Worm (Caenorhabditis elegans) whole organism, young adult: ENCODE measurements around the gene rmd-1.

Source experiments
- B0336.3 ChIP-seq: fragments of 200-800 bp; sonication (Bioruptor generic); IDR thresholded peaks from 2 replicates; pipeline ENCODE4 v1.3.6; 2022; ENCODE audit warnings: missing genetic modification characterization, missing compliant biosample characterization
- D2030.7 ChIP-seq: fragments of 200-800 bp; sonication (Bioruptor generic); IDR thresholded peaks from 2 replicates; pipeline ENCODE4 v1.3.6; 2022; ENCODE audit warnings: missing genetic modification reagents, missing genetic modification characterization, missing compliant biosample characterization
- F22D6.2 ChIP-seq: sonication (generic microtip); optimal IDR thresholded peaks from 2 replicates; lab custom pipeline; 2016; ENCODE audit warnings: mild to moderate bottlenecking, missing genetic modification characterization, missing compliant biosample characterization
- F49E8.2 ChIP-seq: sonication (generic microtip); optimal IDR thresholded peaks from 3 replicates; lab custom pipeline; 2017; ENCODE audit warnings: missing genetic modification characterization, mild to moderate bottlenecking, missing compliant biosample characterization, antibody characterized with exemption, moderate library complexity; ENCODE audit not compliant: insufficient read depth
- K12H6.12 ChIP-seq: fragments of 200-800 bp; sonication (Bioruptor generic); optimal IDR thresholded peaks from 2 replicates; lab custom pipeline; 2018; ENCODE audit warnings: mild to moderate bottlenecking, missing genetic modification characterization, missing compliant biosample characterization
- T26A5.8 ChIP-seq: sonication (generic microtip); optimal IDR thresholded peaks from 2 replicates; lab custom pipeline; 2016; ENCODE audit warnings: missing genetic modification characterization, missing compliant biosample characterization
- Y67H2A.10 ChIP-seq: fragments of 200-800 bp; sonication (Bioruptor generic); conservative IDR thresholded peaks from 2 replicates; pipeline ENCODE4 v1.3.6; 2022; ENCODE audit warnings: missing genetic modification reagents, missing genetic modification characterization, missing compliant biosample characterization
- Y79H2A.3 ChIP-seq: fragments of 200-800 bp; sonication (Bioruptor generic); conservative IDR thresholded peaks from 2 replicates; pipeline ENCODE4 v1.3.6; 2022; ENCODE audit warnings: missing genetic modification reagents, missing genetic modification characterization, missing compliant biosample characterization
- Y95B8A.8 ChIP-seq: fragments of 200-800 bp; sonication (Bioruptor generic); IDR thresholded peaks from 2 replicates; pipeline ENCODE4 v1.3.6; 2022; ENCODE audit warnings: missing genetic modification reagents, missing genetic modification characterization, missing compliant biosample characterization
- akir-1 ChIP-seq: fragments of 200-800 bp; sonication (Bioruptor generic); optimal IDR thresholded peaks from 2 replicates; lab custom pipeline; 2018; ENCODE audit warnings: mild to moderate bottlenecking, missing genetic modification characterization, moderate library complexity, missing compliant biosample characterization
- ama-1 ChIP-seq, 3 experiments: fragments of 150-350 bp in 1 of 3; sonication (generic microtip) in 2 of 3; optimal IDR thresholded peaks; 2 replicates each; lab custom pipeline; 2014 to 2018; ENCODE audit warnings: missing biosample characterization in 2 of 3, missing genetic modification characterization in 2 of 3, missing genetic modification reagents in 2 of 3
- athp-1 ChIP-seq: sonication (generic microtip); optimal IDR thresholded peaks from 2 replicates; lab custom pipeline; 2017; ENCODE audit warnings: mild to moderate bottlenecking, missing genetic modification characterization, missing compliant biosample characterization
- dox-1 ChIP-seq: fragments of 200-800 bp; sonication (Bioruptor generic); IDR thresholded peaks from 2 replicates; pipeline ENCODE4 v1.3.6; 2022; ENCODE audit warnings: missing genetic modification reagents, missing genetic modification characterization, missing compliant biosample characterization
- dpl-1 ChIP-seq: fragments of 150-350 bp; optimal IDR thresholded peaks from 2 replicates; lab custom pipeline; 2014; ENCODE audit warnings: missing biosample characterization, missing genetic modification reagents, missing genetic modification characterization
- him-1 ChIP-seq: sonication (generic microtip); optimal IDR thresholded peaks from 2 replicates; lab custom pipeline; 2016; ENCODE audit warnings: missing genotype, missing genetic modification reagents, missing genetic modification characterization, missing compliant biosample characterization
- hmg-20 ChIP-seq: fragments of 200-800 bp; sonication (Bioruptor generic); IDR thresholded peaks from 2 replicates; pipeline ENCODE4 v1.3.6; 2022; ENCODE audit warnings: missing genetic modification reagents, missing genetic modification characterization, missing compliant biosample characterization
- hrde-1 ChIP-seq: sonication (generic microtip); optimal IDR thresholded peaks from 2 replicates; lab custom pipeline; 2016; ENCODE audit warnings: missing genetic modification characterization, mild to moderate bottlenecking, missing compliant biosample characterization, moderate library complexity, missing genotype, missing genetic modification reagents, borderline replicate concordance
- hsf-1 ChIP-seq: fragments of 200-800 bp; sonication (Bioruptor generic); IDR thresholded peaks from 2 replicates; pipeline ENCODE4 v1.3.6; 2022; ENCODE audit warnings: missing genetic modification reagents, missing genetic modification characterization, missing compliant biosample characterization
- lag-1 ChIP-seq: fragments of 200-800 bp; sonication (Bioruptor generic); IDR thresholded peaks from 2 replicates; pipeline ENCODE4 v1.3.6; 2022; ENCODE audit warnings: missing genetic modification reagents, missing genetic modification characterization, missing compliant biosample characterization
- let-526 ChIP-seq: fragments of 200-800 bp; sonication (Bioruptor generic); IDR thresholded peaks from 2 replicates; pipeline ENCODE4 v1.3.6; 2022; ENCODE audit warnings: missing genetic modification reagents, missing genetic modification characterization, missing compliant biosample characterization
- let-607 ChIP-seq, 2 experiments: fragments of 200-800 bp in 1 of 2; sonication (Bioruptor generic) in 1 of 2; sonication (generic microtip) in 1 of 2; optimal IDR thresholded peaks; 2 replicates each; lab custom pipeline; 2016 to 2018; ENCODE audit warnings: mild to moderate bottlenecking in 2 of 2, missing compliant biosample characterization in 2 of 2, missing genetic modification characterization in 2 of 2, moderate library complexity in 2 of 2, missing genotype in 1 of 2
- lin-26 ChIP-seq: fragments of 200-800 bp; sonication (Bioruptor generic); IDR thresholded peaks from 2 replicates; pipeline ENCODE4 v1.3.6; 2022; ENCODE audit warnings: missing genetic modification reagents, missing genetic modification characterization, missing compliant biosample characterization
- lin-54 ChIP-seq: fragments of 200-800 bp; sonication (Bioruptor generic); optimal IDR thresholded peaks from 2 replicates; lab custom pipeline; 2018; ENCODE audit warnings: mild to moderate bottlenecking, missing genetic modification characterization, missing compliant biosample characterization
- lir-1 ChIP-seq: fragments of 200-800 bp; sonication (Bioruptor generic); conservative IDR thresholded peaks from 2 replicates; pipeline ENCODE4 v1.3.6; 2022; ENCODE audit warnings: missing genetic modification reagents, missing genetic modification characterization, missing compliant biosample characterization
- lsl-1 ChIP-seq: fragments of 200-800 bp; sonication (Bioruptor generic); optimal IDR thresholded peaks from 2 replicates; lab custom pipeline; 2018; ENCODE audit warnings: mild to moderate bottlenecking, missing genetic modification characterization, moderate library complexity, missing compliant biosample characterization
- madf-3 ChIP-seq: fragments of 200-800 bp; sonication (Bioruptor generic); IDR thresholded peaks from 2 replicates; pipeline ENCODE4 v1.3.6; 2022; ENCODE audit warnings: missing genetic modification reagents, missing genetic modification characterization, missing compliant biosample characterization
- madf-6 ChIP-seq: fragments of 200-800 bp; sonication (Bioruptor generic); IDR thresholded peaks from 2 replicates; pipeline ENCODE4 v1.3.6; 2022; ENCODE audit warnings: missing genetic modification reagents, missing genetic modification characterization, missing compliant biosample characterization
- madf-8 ChIP-seq: fragments of 200-800 bp; sonication (Bioruptor generic); conservative IDR thresholded peaks from 2 replicates; pipeline ENCODE4 v1.3.6; 2022; ENCODE audit warnings: missing genetic modification reagents, missing genetic modification characterization, missing compliant biosample characterization
- mel-28 ChIP-seq: sonication (generic microtip); optimal IDR thresholded peaks from 2 replicates; lab custom pipeline; 2016; ENCODE audit warnings: borderline replicate concordance, mild to moderate bottlenecking, missing genetic modification characterization, missing compliant biosample characterization
- nfya-1 ChIP-seq: sonication (generic microtip); optimal IDR thresholded peaks from 2 replicates; lab custom pipeline; 2017; ENCODE audit warnings: antibody characterized with exemption, missing compliant biosample characterization, missing genetic modification characterization, borderline replicate concordance; ENCODE audit not compliant: insufficient read depth
- nfyb-1 ChIP-seq: fragments of 200-800 bp; sonication (Bioruptor generic); IDR thresholded peaks from 2 replicates; pipeline ENCODE4 v1.3.6; 2022; ENCODE audit warnings: missing genetic modification reagents, missing genetic modification characterization, missing compliant biosample characterization
- rec-8 ChIP-seq, 2 experiments: sonication (generic microtip); optimal IDR thresholded peaks; 2 replicates each; lab custom pipeline; 2016; ENCODE audit warnings: mild to moderate bottlenecking in 2 of 2, missing genetic modification characterization in 2 of 2, missing genetic modification reagents in 2 of 2, missing genotype in 2 of 2, missing biosample characterization in 1 of 2, missing compliant biosample characterization in 1 of 2, moderate library complexity in 1 of 2
- sdz-38 ChIP-seq: sonication (generic microtip); optimal IDR thresholded peaks from 2 replicates; lab custom pipeline; 2016; ENCODE audit warnings: missing genotype, missing genetic modification characterization, missing compliant biosample characterization
- snpc-3.4 ChIP-seq: sonication (generic microtip); optimal IDR thresholded peaks from 2 replicates; lab custom pipeline; 2017; ENCODE audit warnings: missing genetic modification characterization, mild to moderate bottlenecking, missing compliant biosample characterization, antibody characterized with exemption, moderate library complexity, missing genotype, missing genetic modification reagents
- tlf-1 ChIP-seq: fragments of 200-800 bp; sonication (Bioruptor generic); optimal IDR thresholded peaks from 2 replicates; lab custom pipeline; 2018; ENCODE audit warnings: mild to moderate bottlenecking, missing genetic modification characterization, missing compliant biosample characterization

rmd-1 gene

DNA sequence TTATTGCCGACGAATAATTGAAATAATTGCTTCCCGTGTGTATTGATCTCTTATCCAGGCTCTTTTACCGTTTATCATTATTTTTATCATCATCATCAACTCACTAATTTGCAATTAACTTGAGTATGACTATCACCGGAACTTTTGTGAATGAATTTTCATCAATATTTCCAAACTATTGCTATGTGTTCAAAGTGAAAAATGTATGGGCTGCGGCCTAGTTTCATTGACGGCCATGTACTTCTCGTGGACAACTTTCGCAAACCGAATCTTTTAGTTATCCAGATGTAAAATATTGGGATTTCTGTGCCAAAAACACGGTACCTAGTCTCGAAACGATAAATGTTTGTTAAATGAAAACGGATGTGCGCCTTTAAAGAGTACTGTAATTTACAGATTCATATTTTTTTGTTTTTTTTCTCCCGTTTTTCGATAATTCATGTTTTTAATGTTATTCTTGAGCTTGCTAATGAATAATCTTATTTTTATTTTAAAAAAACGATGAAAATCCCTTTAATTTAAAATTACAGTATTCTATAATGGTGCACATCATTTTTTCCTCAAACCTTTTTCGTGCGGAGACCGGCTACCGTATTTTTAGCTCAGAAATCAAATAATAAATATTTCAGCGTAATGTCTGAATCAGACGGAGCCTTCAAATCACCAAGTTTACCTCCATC is 39.7 kb downstream of the rmd-1 start, which contains the start of gene ZK632.2:
ZK632.2 (plus strand) TSS at position 630 of the 680 bp plus-strand sequence.
- no peak for TF ChIP-seq madf-3 (GFP tag; lab: Robert Waterston, UW)
- TF ChIP-seq nfya-1, result no peak
- no peak for TF ChIP-seq ama-1 (optimal IDR thresholded peaks at IDR 0.05; lab: Kevin White, UChicago)
- TF ChIP-seq ama-1 (GFP tag; optimal IDR thresholded peaks at IDR 0.05; lab: Kevin White, UChicago), result peak in 1 of 2 experiments; percentile 0
- TF ChIP-seq lir-1 (GFP tag; lab: Robert Waterston, UW), result no peak
- no peak for TF ChIP-seq T26A5.8 (tag; lab: Kevin White, UChicago)
- TF ChIP-seq rec-8 (tag; optimal IDR thresholded peaks at IDR 0.05; lab: Kevin White, UChicago), result no peak
- TF ChIP-seq hsf-1 (GFP tag; lab: Robert Waterston, UW), result peak; percentile 27; the same call in 1 of the 2 replicates
- TF ChIP-seq dpl-1 (GFP tag; lab: Kevin White, UChicago), result no peak
- TF ChIP-seq tlf-1 (GFP tag; lab: Kevin White, UChicago), result no peak
- no peak for TF ChIP-seq B0336.3 (GFP tag; lab: Robert Waterston, UW)
- TF ChIP-seq let-526, result no peak
- TF ChIP-seq akir-1 (GFP tag; lab: Kevin White, UChicago), result no peak
- TF ChIP-seq K12H6.12, result no peak
- TF ChIP-seq hmg-20 (GFP tag; lab: Robert Waterston, UW), result no peak
- peak; percentile 3 for TF ChIP-seq F49E8.2
- no peak for TF ChIP-seq lag-1 (GFP tag; lab: Robert Waterston, UW)
- TF ChIP-seq madf-8 (GFP tag; lab: Robert Waterston, UW), result no peak
- TF ChIP-seq snpc-3.4 (tag; lab: Kevin White, UChicago), result peak; percentile 24
- TF ChIP-seq sdz-38 (tag; lab: Kevin White, UChicago), result no peak
- TF ChIP-seq hrde-1 (tag; lab: Kevin White, UChicago), result peak; percentile 16
- TF ChIP-seq madf-6, result peak; percentile 44; the same call in 1 of the 2 replicates
- no peak for TF ChIP-seq let-607 (tag; optimal IDR thresholded peaks at IDR 0.05; lab: Kevin White, UChicago)
- TF ChIP-seq lin-54, result peak; percentile 26
- no peak for TF ChIP-seq mel-28
- 0 out of 2 replicates have a peak, but pooled peaks have one; percentile 8 for TF ChIP-seq D2030.7 (GFP tag; lab: Robert Waterston, UW)
- peak; percentile 49 for TF ChIP-seq lsl-1 (GFP tag; lab: Kevin White, UChicago)

DNA sequence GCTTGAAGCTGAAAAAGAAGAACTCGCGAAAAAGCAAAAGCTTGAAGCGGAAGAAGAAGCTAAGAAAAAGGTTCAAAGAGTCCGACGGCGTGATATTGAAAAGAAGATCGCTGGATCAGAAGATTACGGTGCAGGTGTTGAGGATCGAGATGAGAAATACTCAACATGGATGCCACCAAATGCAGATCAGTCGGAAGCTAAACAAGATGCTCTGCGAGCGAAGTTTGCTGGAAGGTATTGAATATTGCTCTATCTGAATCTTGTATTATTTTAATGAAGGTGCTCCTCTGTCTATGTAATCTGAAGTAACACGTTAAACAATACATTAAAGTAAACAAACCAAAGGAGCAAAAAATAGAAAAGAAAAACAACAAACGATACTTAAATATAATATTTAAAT is 43.2 kb downstream of the rmd-1 start:
- TF ChIP-seq athp-1 (tag; lab: Kevin White, UChicago) (peak; percentile 4), F49E8.2 (peak; percentile 9), hrde-1 (tag; lab: Kevin White, UChicago) (peak; percentile 2), dox-1 (GFP tag; lab: Robert Waterston, UW) (0 out of 2 replicates have a peak, but pooled peaks have one; percentile 29), F22D6.2 (tag; lab: Kevin White, UChicago) (no peak), hsf-1 (GFP tag; lab: Robert Waterston, UW) (peak; percentile 53; the same call in 1 of the 2 replicates), Y67H2A.10 (GFP tag; lab: Robert Waterston, UW) (no peak), lin-26 (peak; percentile 51), nfyb-1 (GFP tag; lab: Robert Waterston, UW) (no peak), Y95B8A.8 (GFP tag; lab: Robert Waterston, UW) (0 out of 2 replicates have a peak, but pooled peaks have one; percentile 67), Y79H2A.3 (GFP tag; lab: Robert Waterston, UW) (0 out of 2 replicates have a peak, but pooled peaks have one; percentile 21), him-1 (tag; lab: Kevin White, UChicago) (peak; percentile 73)
